Worm (Caenorhabditis elegans) whole organism, young adult: ENCODE results near the gene nlp-48.
A peak's percentile ranks its signal among the peaks of the same experiment; 100 is the strongest.

Experiments used
- B0035.1 ChIP-seq: sonication (generic microtip); optimal IDR thresholded peaks from 2 replicates; lab custom pipeline; 2016; ENCODE audit warnings: missing genetic modification characterization, mild to moderate bottlenecking, missing compliant biosample characterization, missing genotype, missing genetic modification reagents
- B0261.1 ChIP-seq: sonication (generic microtip); optimal IDR thresholded peaks from 2 replicates; lab custom pipeline; 2016; ENCODE audit warnings: mild to moderate bottlenecking, missing genetic modification characterization, moderate library complexity, missing compliant biosample characterization
- C06A6.2 ChIP-seq: fragments of 200-800 bp; sonication (Bioruptor generic); conservative IDR thresholded peaks from 2 replicates; pipeline ENCODE4 v1.3.6; 2022; ENCODE audit warnings: missing genetic modification characterization, missing compliant biosample characterization
- F22D6.2 ChIP-seq: sonication (generic microtip); optimal IDR thresholded peaks from 2 replicates; lab custom pipeline; 2016; ENCODE audit warnings: mild to moderate bottlenecking, missing genetic modification characterization, missing compliant biosample characterization
- F37B4.10 ChIP-seq: fragments of 200-800 bp; sonication (Bioruptor generic); IDR thresholded peaks from 2 replicates; pipeline ENCODE4 v1.3.6; 2022; ENCODE audit warnings: missing genetic modification characterization, missing compliant biosample characterization
- F39B2.1 ChIP-seq: fragments of 200-800 bp; sonication (Bioruptor generic); IDR thresholded peaks from 2 replicates; pipeline ENCODE4 v1.3.6; 2022; ENCODE audit warnings: missing genetic modification reagents, missing genetic modification characterization, missing compliant biosample characterization
- F49E8.2 ChIP-seq: sonication (generic microtip); optimal IDR thresholded peaks from 3 replicates; lab custom pipeline; 2017; ENCODE audit warnings: missing genetic modification characterization, mild to moderate bottlenecking, missing compliant biosample characterization, antibody characterized with exemption, moderate library complexity; ENCODE audit not compliant: insufficient read depth
- F52B5.7 ChIP-seq: sonication (generic microtip); optimal IDR thresholded peaks from 2 replicates; lab custom pipeline; 2016; ENCODE audit warnings: mild to moderate bottlenecking, missing genetic modification characterization, missing compliant biosample characterization
- F55B11.4 ChIP-seq: sonication (generic microtip); optimal IDR thresholded peaks from 2 replicates; lab custom pipeline; 2016; ENCODE audit warnings: missing compliant biosample characterization, missing genetic modification characterization, borderline replicate concordance; ENCODE audit not compliant: insufficient read depth
- F57C9.4 ChIP-seq: sonication (generic microtip); optimal IDR thresholded peaks from 2 replicates; lab custom pipeline; 2017; ENCODE audit warnings: mild to moderate bottlenecking, missing genetic modification characterization, missing compliant biosample characterization
- Y67H2A.10 ChIP-seq: fragments of 200-800 bp; sonication (Bioruptor generic); conservative IDR thresholded peaks from 2 replicates; pipeline ENCODE4 v1.3.6; 2022; ENCODE audit warnings: missing genetic modification reagents, missing genetic modification characterization, missing compliant biosample characterization
- Y79H2A.3 ChIP-seq: fragments of 200-800 bp; sonication (Bioruptor generic); conservative IDR thresholded peaks from 2 replicates; pipeline ENCODE4 v1.3.6; 2022; ENCODE audit warnings: missing genetic modification reagents, missing genetic modification characterization, missing compliant biosample characterization
- Y95B8A.8 ChIP-seq: fragments of 200-800 bp; sonication (Bioruptor generic); IDR thresholded peaks from 2 replicates; pipeline ENCODE4 v1.3.6; 2022; ENCODE audit warnings: missing genetic modification reagents, missing genetic modification characterization, missing compliant biosample characterization
- ZK185.1 ChIP-seq: sonication (generic microtip); optimal IDR thresholded peaks from 2 replicates; lab custom pipeline; 2016; ENCODE audit warnings: mild to moderate bottlenecking, missing genetic modification characterization, missing compliant biosample characterization; ENCODE audit not compliant: poor library complexity, severe bottlenecking
- athp-1 ChIP-seq: sonication (generic microtip); optimal IDR thresholded peaks from 2 replicates; lab custom pipeline; 2017; ENCODE audit warnings: mild to moderate bottlenecking, missing genetic modification characterization, missing compliant biosample characterization
- attf-6 ChIP-seq: fragments of 200-800 bp; sonication (Bioruptor generic); IDR thresholded peaks from 2 replicates; pipeline ENCODE4 v1.3.6; 2022; ENCODE audit warnings: missing genetic modification reagents, missing genetic modification characterization, missing compliant biosample characterization
- cebp-1 ChIP-seq, 2 experiments: fragments of 200-800 bp in 1 of 2; sonication (Bioruptor generic) in 1 of 2; sonication (generic microtip) in 1 of 2; IDR thresholded peaks in 1 of 2; optimal IDR thresholded peaks in 1 of 2; 2 replicates each; pipeline versions ENCODE4 v1.3.6 to Lab custom; 2017 to 2022; ENCODE audit warnings: missing compliant biosample characterization in 2 of 2, missing genetic modification characterization in 2 of 2, mild to moderate bottlenecking in 1 of 2, missing genetic modification reagents in 1 of 2, moderate library complexity in 1 of 2
- ceh-58 ChIP-seq: fragments of 200-800 bp; sonication (Bioruptor generic); IDR thresholded peaks from 2 replicates; pipeline ENCODE4 v1.3.6; 2022; ENCODE audit warnings: missing genetic modification characterization, missing compliant biosample characterization
- efl-1 ChIP-seq: fragments of 150-350 bp; optimal IDR thresholded peaks from 2 replicates; lab custom pipeline; 2014; ENCODE audit warnings: missing biosample characterization, missing genetic modification reagents, missing genetic modification characterization
- egrh-3 ChIP-seq: fragments of 200-800 bp; sonication (Bioruptor generic); IDR thresholded peaks from 2 replicates; pipeline ENCODE4 v1.3.6; 2022; ENCODE audit warnings: missing genetic modification reagents, missing genetic modification characterization, missing compliant biosample characterization
- ets-4 ChIP-seq: fragments of 200-800 bp; sonication (Bioruptor generic); optimal IDR thresholded peaks from 2 replicates; lab custom pipeline; 2018; ENCODE audit warnings: mild to moderate bottlenecking, missing genetic modification characterization, missing compliant biosample characterization
- hrde-1 ChIP-seq: sonication (generic microtip); optimal IDR thresholded peaks from 2 replicates; lab custom pipeline; 2016; ENCODE audit warnings: missing genetic modification characterization, mild to moderate bottlenecking, missing compliant biosample characterization, moderate library complexity, missing genotype, missing genetic modification reagents, borderline replicate concordance
- hsf-1 ChIP-seq: fragments of 200-800 bp; sonication (Bioruptor generic); IDR thresholded peaks from 2 replicates; pipeline ENCODE4 v1.3.6; 2022; ENCODE audit warnings: missing genetic modification reagents, missing genetic modification characterization, missing compliant biosample characterization
- let-607 ChIP-seq, 2 experiments: fragments of 200-800 bp in 1 of 2; sonication (Bioruptor generic) in 1 of 2; sonication (generic microtip) in 1 of 2; optimal IDR thresholded peaks; 2 replicates each; lab custom pipeline; 2016 to 2018; ENCODE audit warnings: mild to moderate bottlenecking in 2 of 2, missing compliant biosample characterization in 2 of 2, missing genetic modification characterization in 2 of 2, moderate library complexity in 2 of 2, missing genotype in 1 of 2
- lin-26 ChIP-seq: fragments of 200-800 bp; sonication (Bioruptor generic); IDR thresholded peaks from 2 replicates; pipeline ENCODE4 v1.3.6; 2022; ENCODE audit warnings: missing genetic modification reagents, missing genetic modification characterization, missing compliant biosample characterization
- lin-35 ChIP-seq, 3 experiments: fragments of 150-350 bp in 2 of 3; sonication (generic microtip) in 1 of 3; optimal IDR thresholded peaks; 2 replicates each; lab custom pipeline; 2014 to 2018; ENCODE audit warnings: missing biosample characterization in 3 of 3, missing genetic modification characterization in 3 of 3, missing genetic modification reagents in 3 of 3
- madf-10 ChIP-seq: sonication (generic microtip); optimal IDR thresholded peaks from 2 replicates; lab custom pipeline; 2016; ENCODE audit warnings: mild to moderate bottlenecking, missing genetic modification characterization, missing compliant biosample characterization
- madf-3 ChIP-seq: fragments of 200-800 bp; sonication (Bioruptor generic); IDR thresholded peaks from 2 replicates; pipeline ENCODE4 v1.3.6; 2022; ENCODE audit warnings: missing genetic modification reagents, missing genetic modification characterization, missing compliant biosample characterization
- madf-8 ChIP-seq: fragments of 200-800 bp; sonication (Bioruptor generic); conservative IDR thresholded peaks from 2 replicates; pipeline ENCODE4 v1.3.6; 2022; ENCODE audit warnings: missing genetic modification reagents, missing genetic modification characterization, missing compliant biosample characterization
- nfya-2 ChIP-seq: fragments of 200-800 bp; sonication (Bioruptor generic); IDR thresholded peaks from 2 replicates; pipeline ENCODE4 v1.3.6; 2022; ENCODE audit warnings: missing genetic modification reagents, missing genetic modification characterization, missing compliant biosample characterization
- nhr-80 ChIP-seq: sonication (generic microtip); optimal IDR thresholded peaks from 2 replicates; lab custom pipeline; 2016; ENCODE audit warnings: missing genetic modification characterization, missing compliant biosample characterization
- pbrm-1 ChIP-seq: fragments of 200-800 bp; sonication (Bioruptor generic); IDR thresholded peaks from 2 replicates; pipeline ENCODE4 v1.3.6; 2022; ENCODE audit warnings: missing genetic modification reagents, missing genetic modification characterization, missing compliant biosample characterization
- rec-8 ChIP-seq, 2 experiments: sonication (generic microtip); optimal IDR thresholded peaks; 2 replicates each; lab custom pipeline; 2016; ENCODE audit warnings: mild to moderate bottlenecking in 2 of 2, missing genetic modification characterization in 2 of 2, missing genetic modification reagents in 2 of 2, missing genotype in 2 of 2, missing biosample characterization in 1 of 2, missing compliant biosample characterization in 1 of 2, moderate library complexity in 1 of 2
- repo-1 ChIP-seq: sonication (generic microtip); optimal IDR thresholded peaks from 2 replicates; lab custom pipeline; 2017; ENCODE audit warnings: mild to moderate bottlenecking, missing genetic modification characterization, missing compliant biosample characterization
- sdz-38 ChIP-seq: sonication (generic microtip); optimal IDR thresholded peaks from 2 replicates; lab custom pipeline; 2016; ENCODE audit warnings: missing genotype, missing genetic modification characterization, missing compliant biosample characterization
- sea-2 ChIP-seq: fragments of 200-800 bp; sonication (Bioruptor generic); IDR thresholded peaks from 2 replicates; pipeline ENCODE4 v1.3.6; 2022; ENCODE audit warnings: missing genetic modification characterization, missing compliant biosample characterization
- snpc-1.3 ChIP-seq: sonication (generic microtip); optimal IDR thresholded peaks from 2 replicates; lab custom pipeline; 2017; ENCODE audit warnings: missing genetic modification characterization, mild to moderate bottlenecking, missing compliant biosample characterization, antibody characterized with exemption, moderate library complexity, missing genotype, missing genetic modification reagents; ENCODE audit not compliant: insufficient read depth
- snpc-3.4 ChIP-seq: sonication (generic microtip); optimal IDR thresholded peaks from 2 replicates; lab custom pipeline; 2017; ENCODE audit warnings: missing genetic modification characterization, mild to moderate bottlenecking, missing compliant biosample characterization, antibody characterized with exemption, moderate library complexity, missing genotype, missing genetic modification reagents
- somi-1 ChIP-seq: fragments of 200-800 bp; sonication (Bioruptor generic); optimal IDR thresholded peaks from 2 replicates; lab custom pipeline; 2018; ENCODE audit warnings: mild to moderate bottlenecking, missing genetic modification characterization, missing compliant biosample characterization
- tbx-9 ChIP-seq: sonication (generic microtip); optimal IDR thresholded peaks from 2 replicates; lab custom pipeline; 2016; ENCODE audit warnings: borderline replicate concordance, missing genetic modification characterization, inconsistent platforms, missing compliant biosample characterization
- tlf-1 ChIP-seq: fragments of 200-800 bp; sonication (Bioruptor generic); optimal IDR thresholded peaks from 2 replicates; lab custom pipeline; 2018; ENCODE audit warnings: mild to moderate bottlenecking, missing genetic modification characterization, missing compliant biosample characterization
- unc-62 ChIP-seq: fragments of 150-350 bp; optimal IDR thresholded peaks from 2 replicates; lab custom pipeline; 2014; ENCODE audit warnings: missing biosample characterization, missing genetic modification reagents, missing genetic modification characterization
- zim-3 ChIP-seq: sonication (generic microtip); optimal IDR thresholded peaks from 2 replicates; lab custom pipeline; 2017; ENCODE audit warnings: mild to moderate bottlenecking, missing genetic modification characterization, moderate library complexity, missing compliant biosample characterization
- ztf-22 ChIP-seq: fragments of 200-800 bp; sonication (Bioruptor generic); optimal IDR thresholded peaks from 2 replicates; lab custom pipeline; 2018; ENCODE audit warnings: mild to moderate bottlenecking, missing genetic modification characterization, moderate library complexity, missing compliant biosample characterization
- ztf-28 ChIP-seq: fragments of 200-800 bp; sonication (Bioruptor generic); IDR thresholded peaks from 2 replicates; pipeline ENCODE4 v1.3.6; 2022; ENCODE audit warnings: missing genetic modification reagents, missing genetic modification characterization, missing compliant biosample characterization
- ztf-3 ChIP-seq: fragments of 200-800 bp; sonication (Bioruptor generic); optimal IDR thresholded peaks from 2 replicates; lab custom pipeline; 2018; ENCODE audit warnings: mild to moderate bottlenecking, missing genetic modification characterization, missing compliant biosample characterization

nlp-48 gene

ce11 chrIII:9443417-9444027, 42.6 kb upstream of the nlp-48 start, which contains the start of gene pir-2 (continued):
- TF ChIP-seq ztf-22 = no peak
- TF ChIP-seq lin-26 = no peak
- no peak for TF ChIP-seq zim-3 (tag; lab: Kevin White, UChicago)
- no peak for TF ChIP-seq F52B5.7
- TF ChIP-seq cebp-1 (GFP tag; IDR thresholded peaks at IDR 0.05; lab: Robert Waterston, UW) = no peak
- TF ChIP-seq cebp-1 (tag; optimal IDR thresholded peaks at IDR 0.05; lab: Kevin White, UChicago) = peak; percentile 72
- TF ChIP-seq ztf-28 (GFP tag; lab: Robert Waterston, UW) = 0 out of 2 replicates have a peak, but pooled peaks have one; percentile 52
- TF ChIP-seq snpc-3.4 = no peak
- no peak for TF ChIP-seq hsf-1 (GFP tag; lab: Robert Waterston, UW)
- no peak for TF ChIP-seq sea-2 (GFP tag; lab: Robert Waterston, UW)
- no peak for TF ChIP-seq ceh-58 (GFP tag; lab: Robert Waterston, UW)
- TF ChIP-seq ets-4 = no peak
- TF ChIP-seq snpc-1.3 (tag; lab: Kevin White, UChicago) = no peak
- no peak for TF ChIP-seq Y79H2A.3 (GFP tag; lab: Robert Waterston, UW)
- TF ChIP-seq B0261.1 (tag; lab: Kevin White, UChicago) = no peak
- TF ChIP-seq F49E8.2 = peak; percentile 29
- 0 out of 2 replicates have a peak, but pooled peaks have one; percentile 9 for TF ChIP-seq egrh-3 (GFP tag; lab: Robert Waterston, UW)
- no peak for TF ChIP-seq rec-8 (tag; optimal IDR thresholded peaks at IDR 0.05; lab: Kevin White, UChicago)
- no peak for TF ChIP-seq Y95B8A.8
- no peak for TF ChIP-seq nfya-2 (GFP tag; lab: Robert Waterston, UW)
- no peak for TF ChIP-seq repo-1
- no peak for TF ChIP-seq tbx-9 (tag; lab: Kevin White, UChicago)
- peak; percentile 22 for TF ChIP-seq nhr-80 (tag; lab: Kevin White, UChicago)
- TF ChIP-seq unc-62 (GFP tag; lab: Kevin White, UChicago) = no peak
- TF ChIP-seq madf-3 (GFP tag; lab: Robert Waterston, UW) = 0 out of 2 replicates have a peak, but pooled peaks have one; percentile 49
- no peak for TF ChIP-seq tlf-1 (GFP tag; lab: Kevin White, UChicago)
- TF ChIP-seq attf-6 = no peak
- TF ChIP-seq F39B2.1 (GFP tag; lab: Robert Waterston, UW) = no peak
- no peak for TF ChIP-seq C06A6.2
- peak; percentile 52 for TF ChIP-seq athp-1
- no peak for TF ChIP-seq F37B4.10 (GFP tag; lab: Robert Waterston, UW)
- peak in 1 of 2 experiments; percentile 19 for TF ChIP-seq let-607 (tag; optimal IDR thresholded peaks at IDR 0.05; lab: Kevin White, UChicago)
- no peak for TF ChIP-seq hrde-1 (tag; lab: Kevin White, UChicago)
- no peak for TF ChIP-seq ztf-3
- TF ChIP-seq somi-1 (GFP tag; lab: Kevin White, UChicago) = no peak
- TF ChIP-seq efl-1 (GFP tag; lab: Kevin White, UChicago) = peak; percentile 90
- no peak for TF ChIP-seq F57C9.4 (tag; lab: Kevin White, UChicago)
- TF ChIP-seq madf-8 (GFP tag; lab: Robert Waterston, UW) = peak; percentile 52
- TF ChIP-seq madf-10 (tag; lab: Kevin White, UChicago) = no peak
- no peak for TF ChIP-seq F55B11.4 (tag; lab: Kevin White, UChicago)
- no peak; the same call in 1 of the 2 replicates for TF ChIP-seq Y67H2A.10
- TF ChIP-seq sdz-38 (tag; lab: Kevin White, UChicago) = no peak
- peak; percentile 79 for TF ChIP-seq pbrm-1 (GFP tag; lab: Robert Waterston, UW)
- peak; percentile 3 to 89 (median 19) for TF ChIP-seq lin-35 (GFP tag; optimal IDR thresholded peaks at IDR 0.05; lab: Kevin White, UChicago)
- TF ChIP-seq B0035.1 (tag; lab: Kevin White, UChicago) = no peak
- TF ChIP-seq ZK185.1 (tag; lab: Kevin White, UChicago) = peak; percentile 41
- no peak for TF ChIP-seq F22D6.2 (tag; lab: Kevin White, UChicago)
